Worm (Caenorhabditis elegans) whole organism, dauer: Measurements from ENCODE around the gene srh-268.

ENCODE experiments used
- unc-62 ChIP-seq: sonication (generic microtip); optimal IDR thresholded peaks from 2 replicates; lab custom pipeline; 2017; ENCODE audit warnings: missing biosample characterization, missing genetic modification reagents, missing genetic modification characterization

srh-268 gene

DNA sequence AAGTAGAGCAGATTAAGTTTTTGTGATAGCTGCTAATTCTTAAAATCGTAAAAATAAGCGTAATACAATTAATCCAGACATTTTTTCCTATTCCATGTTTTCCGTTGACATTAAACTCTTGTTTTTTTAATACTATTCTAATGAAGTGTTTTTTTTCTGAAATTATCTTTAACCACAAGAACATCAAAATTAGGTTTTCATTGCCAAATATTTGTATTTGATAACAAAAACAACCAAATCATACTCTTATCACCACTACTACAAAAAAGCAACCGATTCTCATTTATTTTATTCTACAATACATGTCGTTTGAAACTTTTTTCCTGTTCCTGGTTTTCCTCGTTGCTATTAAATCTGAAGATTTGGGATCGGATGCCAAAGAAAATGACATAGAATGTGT is 12.0 kb upstream of the srh-268 start, which contains the start of gene C54F6.17:
Gene C54F6.17, plus strand, starts transcription at position 301 of the 400 bp plus-strand sequence.
- no peak for TF ChIP-seq unc-62

- TF ChIP-seq unc-62 = no peak
These were observed 10.3 kb upstream of the srh-268 start, which contains the start of gene C54F6.5 for ce11 chrV:7528816-7529215. Gene C54F6.5, plus strand, starts transcription at chrV:7529116.

DNA sequence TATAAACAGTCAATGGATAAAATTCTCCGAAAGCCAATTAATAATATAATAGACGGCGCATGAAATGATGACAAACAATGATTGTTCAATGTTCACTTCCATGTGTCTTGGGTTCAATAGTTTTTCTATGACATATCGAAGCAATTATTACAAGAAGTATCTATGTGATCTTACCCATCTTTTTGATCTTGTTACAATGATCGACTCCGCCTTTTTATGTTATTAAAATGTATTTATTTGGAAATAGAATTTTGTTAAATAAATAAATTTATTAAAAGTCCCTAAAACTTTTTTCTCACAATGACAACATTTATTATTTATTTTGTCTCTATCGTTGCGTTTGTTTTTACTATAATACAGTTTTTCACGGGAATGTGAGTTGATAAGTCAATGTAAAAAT is 9.3 kb upstream of the srh-268 start, which contains the start of gene swt-2:
Gene swt-2, plus strand, starts transcription at position 301 of the 400 bp plus-strand sequence.
- TF ChIP-seq unc-62 = no peak

ce11 chrV:7532947-7533346 is 6.2 kb upstream of the srh-268 start, which contains the start of gene C54F6.3:
Gene C54F6.3, plus strand, starts transcription at chrV:7533247.
- TF ChIP-seq unc-62 = no peak

ce11 chrV:7538018-7538417 is 1.1 kb upstream of the srh-268 start, which contains the start of gene C54F6.12:
Gene C54F6.12, minus strand, starts transcription at chrV:7538118.
- no peak for TF ChIP-seq unc-62

ce11 chrV:7543728-7544127 is 4.6 kb downstream of the srh-268 start:
- no peak for TF ChIP-seq unc-62

ce11 chrV:7545187-7545586 is 6.1 kb downstream of the srh-268 start, which contains the start of the genes C54F6.19 and nhx-3:
Gene C54F6.19, plus strand, starts transcription at chrV:7545487.
Gene nhx-3, minus strand, starts transcription at chrV:7545523.
- TF ChIP-seq unc-62 = no peak

DNA sequence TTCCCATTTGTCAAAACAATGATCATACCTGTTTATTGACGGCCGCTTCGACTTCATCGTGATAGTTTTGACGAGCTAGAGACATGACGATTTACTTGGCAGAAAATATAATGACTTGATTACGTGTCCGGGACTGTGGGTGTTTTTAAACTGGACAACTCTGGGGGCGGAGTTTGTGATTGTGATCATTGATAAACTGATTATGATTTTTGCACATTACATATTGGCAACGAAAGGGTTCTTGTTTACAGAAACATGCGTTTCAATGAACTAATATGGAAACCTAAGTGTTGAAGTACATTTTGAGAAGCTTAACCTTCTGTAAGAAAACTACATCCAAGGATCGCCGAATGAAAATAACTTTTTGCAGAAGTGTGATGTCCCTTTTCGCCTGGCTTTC is 8.4 kb downstream of the srh-268 start, which contains the start of gene ftn-1:
Gene ftn-1, minus strand, starts transcription at position 101 of the 400 bp plus-strand sequence.
- TF ChIP-seq unc-62 = no peak

- TF ChIP-seq unc-62 = no peak
These were observed 8.9 kb downstream of the srh-268 start for ce11 chrV:7548017-7548416.

DNA sequence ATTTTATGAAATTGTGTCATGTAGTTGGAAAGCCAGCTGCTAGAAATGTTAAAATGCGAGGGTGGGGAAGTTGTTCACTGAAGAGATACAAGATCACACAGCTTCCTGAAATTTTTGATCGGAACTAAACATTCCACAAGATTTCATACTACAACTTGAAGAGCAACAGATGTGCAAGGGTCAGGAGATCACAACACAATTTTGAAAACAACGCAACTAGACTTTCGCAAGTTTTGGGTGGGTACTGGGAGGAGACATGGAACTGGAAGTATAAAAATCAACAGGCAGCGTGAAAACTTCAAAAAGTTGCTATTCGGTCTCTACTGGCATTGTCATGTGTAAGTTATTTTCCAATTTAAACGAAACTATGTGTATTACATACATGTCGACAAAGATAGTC is 12.7 kb downstream of the srh-268 start, which contains the start of gene F19F10.3:
Gene F19F10.3, plus strand, starts transcription at position 301 of the 400 bp plus-strand sequence.
- no peak for TF ChIP-seq unc-62

ce11 chrV:7553873-7554362 is 14.8 kb downstream of the srh-268 start, which contains the start of gene ttr-10:
Gene ttr-10, minus strand, starts transcription at chrV:7553923.
- TF ChIP-seq unc-62 = no peak

- TF ChIP-seq unc-62 = no peak
These were observed 16.8 kb downstream of the srh-268 start for ce11 chrV:7555875-7556274.

DNA sequence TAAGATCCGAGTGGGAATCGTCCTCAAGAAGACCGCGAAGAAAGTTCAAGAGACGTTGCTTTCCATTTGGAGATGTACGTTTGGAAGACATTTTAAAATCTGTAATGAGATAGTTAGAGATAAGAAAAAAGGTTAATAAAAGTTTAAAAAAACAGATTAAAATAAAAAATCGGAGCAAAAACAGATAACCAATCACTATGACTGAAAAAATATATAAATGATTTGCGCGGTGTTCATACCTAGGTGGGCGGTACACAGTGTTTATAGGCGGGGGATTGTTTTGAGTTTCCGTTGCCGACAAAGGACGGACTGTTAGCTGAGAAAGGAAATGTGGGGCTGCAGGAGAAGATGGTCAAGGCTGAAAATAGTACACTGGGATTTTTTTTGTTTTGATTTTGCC is 19.6 kb downstream of the srh-268 start, which contains the start of gene ets-7:
Gene ets-7, minus strand, starts transcription at position 101 of the 400 bp plus-strand sequence.
- no peak for TF ChIP-seq unc-62

DNA sequence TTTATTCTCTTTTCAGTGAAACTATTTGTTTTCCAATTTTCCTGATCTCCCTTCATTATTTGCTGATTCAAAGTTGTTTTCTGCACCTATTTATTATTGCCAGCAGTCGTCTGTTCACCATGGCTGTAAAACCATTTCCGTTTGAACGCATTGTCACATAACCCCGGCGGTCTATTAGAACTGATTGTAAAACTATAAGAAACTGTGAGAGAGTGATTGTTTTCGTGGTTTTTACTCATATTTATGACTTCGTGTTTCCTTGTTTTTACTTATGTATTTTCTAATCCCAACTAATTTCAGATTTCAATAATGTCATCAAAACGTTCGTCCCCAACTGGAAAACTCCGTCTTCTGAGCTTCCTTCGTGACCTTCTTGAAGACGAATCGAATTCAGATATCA is 23.8 kb downstream of the srh-268 start, which contains the start of gene F19F10.1:
Gene F19F10.1, plus strand, starts transcription at position 301 of the 400 bp plus-strand sequence.
- no peak for TF ChIP-seq unc-62

DNA sequence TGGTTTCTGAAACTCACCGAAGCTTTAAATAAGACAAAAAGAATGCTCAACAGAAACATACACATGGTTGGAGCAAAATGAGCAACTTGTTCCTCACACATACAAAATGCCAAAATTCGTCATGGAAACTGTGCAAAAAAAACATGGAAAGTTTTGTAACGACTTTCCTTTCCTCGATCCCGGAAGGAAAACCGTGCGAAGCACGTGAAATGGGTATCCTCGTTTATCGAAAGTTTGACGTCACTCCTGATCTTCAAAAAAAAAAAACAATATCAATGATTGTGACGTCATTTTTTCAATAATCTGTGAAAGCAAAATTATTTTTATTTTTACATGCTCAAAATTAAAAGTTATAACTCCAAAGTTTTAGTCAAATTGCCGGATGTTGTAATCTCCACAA is 31.2 kb downstream of the srh-268 start, which contains the start of gene clec-212:
Gene clec-212, minus strand, starts transcription at position 101 of the 400 bp plus-strand sequence.
- TF ChIP-seq unc-62 = no peak

DNA sequence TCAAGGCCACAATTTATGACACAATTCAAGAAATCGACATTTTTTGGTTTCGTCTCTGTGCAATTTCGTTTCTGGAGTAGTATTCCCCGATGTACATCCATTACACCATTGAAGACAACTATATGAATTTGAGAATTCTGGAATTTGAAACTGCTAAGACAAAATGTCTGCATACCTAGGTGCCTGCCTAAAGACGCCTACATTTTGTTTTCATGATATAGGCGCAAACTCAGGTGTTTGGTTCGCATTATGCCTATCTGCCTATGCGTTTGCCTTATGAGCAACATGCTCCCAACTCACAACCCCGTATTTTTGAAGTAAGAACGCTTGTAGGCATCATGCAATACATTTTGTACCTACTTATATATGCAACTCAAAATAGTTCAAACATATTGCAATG is 31.8 kb downstream of the srh-268 start, which contains the start of gene F19F10.14:
Gene F19F10.14, minus strand, starts transcription at position 101 of the 400 bp plus-strand sequence.
- no peak for TF ChIP-seq unc-62

ce11 chrV:7575563-7575962 is 36.4 kb downstream of the srh-268 start, which contains the start of the genes snu-66 and ints-9:
Gene snu-66, minus strand, starts transcription at chrV:7575670.
Gene ints-9, plus strand, starts transcription at chrV:7575802.
- no peak for TF ChIP-seq unc-62

ce11 chrV:7580378-7580777 is 41.3 kb downstream of the srh-268 start, which contains the start of gene ets-6:
Gene ets-6, minus strand, starts transcription at chrV:7580546.
- TF ChIP-seq unc-62 = no peak
